Worm (Caenorhabditis elegans) whole organism, midembryonic: ENCODE results near the gene clec-139.

Experiments used
- T22C8.4 ChIP-seq: fragments of 200-800 bp; sonication (Bioruptor generic); IDR thresholded peaks from 2 replicates; pipeline ENCODE4 v1.3.6; 2022; ENCODE audit warnings: missing genetic modification characterization, missing compliant biosample characterization
- cog-1 ChIP-seq: sonication (generic microtip); optimal IDR thresholded peaks from 2 replicates; lab custom pipeline; 2016; ENCODE audit warnings: missing genetic modification characterization, missing compliant biosample characterization
- med-1 ChIP-seq: sonication (generic microtip); optimal IDR thresholded peaks from 2 replicates; lab custom pipeline; 2017; ENCODE audit warnings: missing genetic modification characterization, mild to moderate bottlenecking, missing compliant biosample characterization, antibody characterized with exemption, missing genetic modification reagents; ENCODE audit not compliant: insufficient read depth
- ref-1 ChIP-seq: fragments of 200-800 bp; sonication (Bioruptor generic); conservative IDR thresholded peaks from 2 replicates; pipeline ENCODE4 v1.3.6; 2022; ENCODE audit warnings: missing genetic modification reagents, missing genetic modification characterization, missing compliant biosample characterization
- ztf-23 ChIP-seq: fragments of 200-800 bp; sonication (Bioruptor generic); IDR thresholded peaks from 2 replicates; pipeline ENCODE4 v1.3.6; 2022; ENCODE audit warnings: missing genetic modification reagents, missing genetic modification characterization, missing compliant biosample characterization
- ztf-29 ChIP-seq: fragments of 200-800 bp; sonication (Bioruptor generic); IDR thresholded peaks from 2 replicates; pipeline ENCODE4 v1.3.6; 2022; ENCODE audit warnings: missing genetic modification reagents, missing genetic modification characterization, missing compliant biosample characterization

DNA sequence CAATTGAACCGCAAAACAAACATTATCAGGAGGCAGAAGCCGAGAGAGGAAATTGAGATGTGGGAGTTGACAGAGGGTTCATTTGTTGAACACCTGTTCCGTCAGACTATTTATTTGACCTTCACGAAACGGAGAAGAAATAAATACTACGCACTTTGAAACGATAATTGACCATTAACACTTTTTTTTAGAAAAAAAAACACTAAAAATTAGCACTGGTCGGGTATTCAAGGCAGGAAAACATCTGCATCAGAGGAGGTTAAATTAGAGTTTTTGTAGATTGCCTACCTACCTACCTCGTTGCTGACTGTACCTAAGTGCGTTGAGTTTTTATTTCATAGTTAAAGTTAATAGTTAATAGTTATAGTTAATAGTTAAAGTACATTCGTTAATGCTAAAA lies 28.5 kb upstream of the clec-139 start:
- TF ChIP-seq ztf-23: no peak
- no peak for TF ChIP-seq med-1 (GFP tag; lab: Kevin White, UChicago)
- TF ChIP-seq ztf-29 (GFP tag; lab: Robert Waterston, UW): no peak
- no peak for TF ChIP-seq cog-1 (tag; lab: Kevin White, UChicago)
- no peak for TF ChIP-seq ref-1 (GFP tag; lab: Robert Waterston, UW)
- TF ChIP-seq T22C8.4 (GFP tag; lab: Robert Waterston, UW): no peak
